Worm (Caenorhabditis elegans) whole organism, L2 larva: ENCODE measurements around the gene C16A11.2.

ENCODE experiments used
- R02D3.7 ChIP-seq: fragments of 150-350 bp; optimal IDR thresholded peaks from 2 replicates; lab custom pipeline; 2014; ENCODE audit warnings: missing biosample characterization, missing genetic modification characterization
- ama-1 ChIP-seq: fragments of 150-350 bp; optimal IDR thresholded peaks from 2 replicates; lab custom pipeline; 2018; ENCODE audit warnings: inconsistent platforms
- ceh-16 ChIP-seq: fragments of 150-350 bp; optimal IDR thresholded peaks from 2 replicates; lab custom pipeline; 2014; ENCODE audit warnings: missing biosample characterization, missing genetic modification characterization
- dmd-4 ChIP-seq: sonication (generic microtip); optimal IDR thresholded peaks from 2 replicates; lab custom pipeline; 2017; ENCODE audit warnings: missing biosample characterization, missing genetic modification characterization
- lin-13 ChIP-seq: fragments of 150-350 bp; optimal IDR thresholded peaks from 2 replicates; lab custom pipeline; 2014; ENCODE audit warnings: missing biosample characterization, missing genetic modification reagents, missing genetic modification characterization
- mab-5 ChIP-seq: fragments of 150-350 bp; optimal IDR thresholded peaks from 2 replicates; lab custom pipeline; 2014; ENCODE audit warnings: missing biosample characterization, missing genetic modification characterization
- nhr-10 ChIP-seq: sonication (generic microtip); optimal IDR thresholded peaks from 2 replicates; lab custom pipeline; 2017; ENCODE audit warnings: missing biosample characterization, missing genetic modification characterization
- nhr-25 ChIP-seq: fragments of 150-350 bp; sonication (generic microtip); optimal IDR thresholded peaks from 3 replicates; lab custom pipeline; 2014; ENCODE audit warnings: missing biosample characterization, missing genetic modification characterization
- nhr-6 ChIP-seq: fragments of 150-350 bp; optimal IDR thresholded peaks from 2 replicates; lab custom pipeline; 2014; ENCODE audit warnings: missing biosample characterization, missing genetic modification characterization
- unc-62 ChIP-seq: fragments of 150-350 bp; optimal IDR thresholded peaks from 2 replicates; lab custom pipeline; 2014; ENCODE audit warnings: missing biosample characterization, missing genetic modification reagents, missing genetic modification characterization
- zag-1 ChIP-seq: fragments of 150-350 bp; optimal IDR thresholded peaks from 2 replicates; lab custom pipeline; 2014; ENCODE audit warnings: missing biosample characterization, missing genetic modification characterization

- no peak for TF ChIP-seq dmd-4 (tag; lab: Kevin White, UChicago)
- TF ChIP-seq ama-1 (lab: Kevin White, UChicago), result no peak
- TF ChIP-seq R02D3.7 (tag; lab: Kevin White, UChicago), result no peak
- TF ChIP-seq nhr-10 (tag; lab: Kevin White, UChicago), result no peak
- no peak for TF ChIP-seq ceh-16 (tag; lab: Kevin White, UChicago)
- no peak for TF ChIP-seq lin-13 (GFP tag; lab: Kevin White, UChicago)
- TF ChIP-seq unc-62, result no peak
- no peak for TF ChIP-seq zag-1
- TF ChIP-seq mab-5 (tag; lab: Kevin White, UChicago), result no peak
- no peak for TF ChIP-seq nhr-25 (tag; lab: Kevin White, UChicago)
- TF ChIP-seq nhr-6 (tag; lab: Kevin White, UChicago), result no peak
These were observed 28.8 kb upstream of the C16A11.2 start, which contains the start of gene F31D5.6 for ce11 chrII:4209071-4209747.
